Worm (Caenorhabditis elegans): Measurements from ENCODE around the gene spl-1.

Gene spl-1

DNA sequence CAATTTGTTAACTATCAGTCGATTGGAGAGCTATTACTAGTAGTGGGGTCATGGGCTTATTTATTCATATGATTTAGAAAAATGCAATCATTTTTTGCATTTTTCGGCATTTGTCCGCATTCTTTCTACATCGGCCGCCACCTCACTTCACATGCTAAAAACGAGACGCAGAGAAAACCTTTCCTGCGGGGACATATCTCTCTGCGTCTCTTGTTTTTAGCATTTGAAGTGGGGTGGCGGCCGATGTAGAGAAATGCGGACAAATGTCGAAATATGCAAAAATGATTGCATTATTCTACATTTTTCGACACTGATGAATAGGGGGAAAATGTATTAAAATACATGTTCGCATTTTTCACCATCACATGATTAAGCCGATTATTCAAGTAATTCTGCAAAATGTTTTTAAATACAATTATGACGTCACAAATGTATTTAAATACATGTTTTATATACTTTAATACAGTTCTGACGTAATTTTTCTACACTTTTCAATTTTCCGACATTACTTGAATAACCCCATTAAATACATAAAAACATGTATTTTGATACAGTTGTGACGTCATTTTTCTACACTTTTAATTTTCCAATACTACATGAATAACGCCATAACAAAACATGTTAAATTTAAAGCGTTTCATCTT is 10.7 kb downstream of the spl-1 start:
- TF ChIP-seq aptf-2 (GFP tag; conservative IDR thresholded peaks at IDR 0.05) (0 out of 2 replicates have a peak, but pooled peaks have one; percentile 4), F39B2.1 (GFP tag; IDR thresholded peaks at IDR 0.05) (no peak), B0336.3 (GFP tag; IDR thresholded peaks at IDR 0.05) (no peak), nhr-90 (tag; optimal IDR thresholded peaks at IDR 0.05) (no peak), hmg-1.2 (GFP tag; IDR thresholded peaks at IDR 0.05) (peak; percentile 37; the same call in 1 of the 2 replicates), F33H1.4 (GFP tag; IDR thresholded peaks at IDR 0.05) (0 out of 2 replicates have a peak, but pooled peaks have one; percentile 13), F55B11.4 (tag; optimal IDR thresholded peaks at IDR 0.05; ENCODE audit: borderline replicate concordance, insufficient read depth) (no peak), cebp-1 (GFP tag; IDR thresholded peaks at IDR 0.05) (no peak), cebp-1 (tag; optimal IDR thresholded peaks at IDR 0.05) (peak; percentile 65)

ce11 chrIV:366406-366805 is 16.6 kb downstream of the spl-1 start:
- TF ChIP-seq ceh-27 (GFP tag; optimal IDR thresholded peaks at IDR 0.05): peak; percentile 14
- no peak for TF ChIP-seq F57A8.1 (GFP tag; optimal IDR thresholded peaks at IDR 0.05)
- peak; percentile 10 for TF ChIP-seq lin-40 (tag; optimal IDR thresholded peaks at IDR 0.05)
- no peak for TF ChIP-seq cebp-1 (GFP tag; IDR thresholded peaks at IDR 0.05)
- peak; percentile 19 for TF ChIP-seq cebp-1 (tag; optimal IDR thresholded peaks at IDR 0.05)
- TF ChIP-seq K12H6.12 (tag; optimal IDR thresholded peaks at IDR 0.05): no peak

ce11 chrIV:364983-365382 is 18.0 kb downstream of the spl-1 start:
- no peak for TF ChIP-seq F57C9.4 (tag; optimal IDR thresholded peaks at IDR 0.05)
- no peak for TF ChIP-seq nfyb-1 (GFP tag; IDR thresholded peaks at IDR 0.05)
- no peak for TF ChIP-seq die-1 (tag; optimal IDR thresholded peaks at IDR 0.05)
- no peak for TF ChIP-seq B0261.1 (tag; optimal IDR thresholded peaks at IDR 0.05)
- no peak for TF ChIP-seq F49E8.2 (tag; optimal IDR thresholded peaks at IDR 0.05; ENCODE audit: insufficient read depth)
- TF ChIP-seq nhr-90 (tag; optimal IDR thresholded peaks at IDR 0.05): no peak
- no peak for TF ChIP-seq F55B11.4 (tag; optimal IDR thresholded peaks at IDR 0.05; ENCODE audit: borderline replicate concordance, insufficient read depth)
- TF ChIP-seq sdz-38 (tag; optimal IDR thresholded peaks at IDR 0.05): no peak
- TF ChIP-seq F39B2.1 (GFP tag; IDR thresholded peaks at IDR 0.05): no peak
- no peak for TF ChIP-seq lsy-27 (tag; optimal IDR thresholded peaks at IDR 0.05; ENCODE audit: borderline replicate concordance, insufficient read depth)
- no peak for TF ChIP-seq aptf-2 (GFP tag; conservative IDR thresholded peaks at IDR 0.05)
- TF ChIP-seq lin-26 (GFP tag; IDR thresholded peaks at IDR 0.05): no peak
- TF ChIP-seq lir-1 (GFP tag; conservative IDR thresholded peaks at IDR 0.05): no peak
- TF ChIP-seq dox-1 (GFP tag; IDR thresholded peaks at IDR 0.05): no peak
- no peak for TF ChIP-seq F22D6.2 (tag; optimal IDR thresholded peaks at IDR 0.05)
- no peak for TF ChIP-seq ztf-28 (GFP tag; IDR thresholded peaks at IDR 0.05)
- TF ChIP-seq ceh-40 (GFP tag; IDR thresholded peaks at IDR 0.05): no peak
- no peak for TF ChIP-seq ztf-6 (GFP tag; IDR thresholded peaks at IDR 0.05)

ce11 chrIV:343279-343678 is 39.7 kb downstream of the spl-1 start:
- no peak for TF ChIP-seq F22D6.2 (tag; optimal IDR thresholded peaks at IDR 0.05)

DNA sequence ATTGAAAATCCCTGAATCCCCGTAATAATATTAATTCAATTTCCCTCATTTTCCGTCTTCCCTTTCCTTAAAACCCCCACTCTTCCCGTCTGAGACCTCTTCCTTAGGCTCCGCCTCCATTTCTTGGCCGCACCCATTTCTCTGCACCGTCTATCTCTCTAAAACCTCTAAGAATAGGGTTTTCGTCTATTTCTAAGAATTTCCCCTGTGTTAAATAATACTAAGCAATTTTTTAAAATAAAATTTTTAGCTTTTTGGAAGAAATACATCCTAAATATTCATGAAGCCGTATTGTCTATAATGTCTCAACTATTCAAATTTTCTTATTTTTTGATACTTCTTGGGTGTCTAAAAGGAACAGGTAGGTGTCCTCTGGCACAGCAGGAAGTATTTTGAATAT is 43.5 kb downstream of the spl-1 start, which contains the start of gene cdh-8:
TSS of gene cdh-8 (plus strand) at position 301 of the 400 bp plus-strand sequence.
- TF ChIP-seq aptf-2 (GFP tag; conservative IDR thresholded peaks at IDR 0.05): no peak

DNA sequence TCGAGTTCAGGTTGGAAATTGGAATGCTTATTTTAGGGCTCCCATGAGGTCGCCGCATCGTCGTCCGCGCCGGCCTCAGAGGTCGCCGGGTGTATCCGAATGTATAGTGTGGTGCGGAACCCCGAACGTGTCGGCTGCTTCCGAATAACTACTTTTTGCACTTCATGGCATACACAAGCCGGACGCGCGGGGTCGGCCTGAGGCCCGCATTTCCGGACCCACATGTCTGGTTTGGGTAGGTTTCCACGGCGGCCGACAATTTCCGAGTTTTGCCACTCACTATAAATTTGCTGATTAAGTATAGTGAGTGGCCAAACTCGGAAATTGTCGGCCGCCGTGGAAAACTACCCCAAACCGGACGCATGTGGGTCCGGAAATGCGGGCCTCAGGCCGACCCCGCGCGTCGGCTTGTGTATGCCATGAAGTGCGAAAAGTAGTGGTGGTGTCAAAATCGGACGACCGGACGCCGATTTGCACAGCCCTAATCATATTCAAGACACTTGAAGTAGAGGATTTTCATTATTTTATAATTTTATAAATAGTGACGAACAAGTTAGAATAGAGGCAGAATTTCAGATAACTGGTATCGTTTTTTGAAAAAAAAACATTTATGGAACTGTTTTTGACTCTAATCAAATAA is 44.7 kb downstream of the spl-1 start:
- TF ChIP-seq F22D6.2 (tag; optimal IDR thresholded peaks at IDR 0.05) (no peak), hmg-1.2 (GFP tag; IDR thresholded peaks at IDR 0.05) (0 out of 2 replicates have a peak, but pooled peaks have one; percentile 21), hmg-20 (GFP tag; IDR thresholded peaks at IDR 0.05) (no peak), snpc-4 (GFP tag; optimal IDR thresholded peaks at IDR 0.05) (no peak), snpc-4 (tag; optimal IDR thresholded peaks at IDR 0.05) (peak in 2 of 4 experiments; percentile 91 to 94), lin-40 (tag; optimal IDR thresholded peaks at IDR 0.05) (no peak), Y67H2A.10 (GFP tag; conservative IDR thresholded peaks at IDR 0.05) (no peak), nfyb-1 (GFP tag; IDR thresholded peaks at IDR 0.05) (no peak), F49E8.2 (tag; optimal IDR thresholded peaks at IDR 0.05; ENCODE audit: insufficient read depth) (no peak), ztf-6 (GFP tag; IDR thresholded peaks at IDR 0.05) (no peak), lir-1 (GFP tag; conservative IDR thresholded peaks at IDR 0.05) (no peak), hsf-1 (GFP tag; IDR thresholded peaks at IDR 0.05) (no peak), aptf-3 (GFP tag; IDR thresholded peaks at IDR 0.05) (no peak), ccch-3 (GFP tag; optimal IDR thresholded peaks at IDR 0.05) (no peak), snpc-1.1 (tag; optimal IDR thresholded peaks at IDR 0.05; ENCODE audit: insufficient read depth) (peak; percentile 70), die-1 (tag; optimal IDR thresholded peaks at IDR 0.05) (no peak), atf-7 (tag; optimal IDR thresholded peaks at IDR 0.05) (no peak)

Measured in whole organism, young adult.